Worm (Caenorhabditis elegans): Measurements from ENCODE around the gene set-1.

Gene set-1

DNA sequence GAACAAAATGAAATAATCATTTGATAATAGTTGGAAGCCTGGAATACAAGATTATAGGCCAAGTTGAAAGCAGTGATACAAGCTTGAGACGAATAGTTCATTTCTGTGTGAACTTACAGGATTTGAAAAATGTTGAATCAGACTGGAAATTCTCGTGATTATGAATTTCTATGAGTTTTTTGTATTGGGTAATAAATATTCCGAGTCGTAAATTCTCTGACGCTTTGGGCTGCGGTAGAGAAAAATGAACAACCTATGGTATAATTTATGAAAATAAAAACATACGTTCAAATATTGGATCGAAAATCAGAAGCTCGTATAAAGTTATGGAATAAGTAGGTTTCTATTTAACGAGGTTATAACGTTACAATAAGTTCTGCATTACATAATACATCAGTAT is 40.6 kb upstream of the set-1 start, which contains the start of gene srb-11:
TSS of gene srb-11 (minus strand) at position 101 of the 400 bp plus-strand sequence.
- TF ChIP-seq unc-39 (tag; optimal IDR thresholded peaks at IDR 0.05) (no peak), ceh-83 (GFP tag; optimal IDR thresholded peaks at IDR 0.05) (no peak), elt-3 (tag; optimal IDR thresholded peaks at IDR 0.05) (no peak), tbx-8 (GFP tag; optimal IDR thresholded peaks at IDR 0.05) (no peak), snpc-4 (tag; optimal IDR thresholded peaks at IDR 0.05) (no peak), nhr-237 (tag; optimal IDR thresholded peaks at IDR 0.05) (no peak), ceh-43 (GFP tag; optimal IDR thresholded peaks at IDR 0.05) (no peak), blmp-1 (tag; optimal IDR thresholded peaks at IDR 0.05) (no peak), zip-8 (tag; optimal IDR thresholded peaks at IDR 0.05) (no peak), cnd-1 (tag; optimal IDR thresholded peaks at IDR 0.05) (no peak), ceh-39 (tag; optimal IDR thresholded peaks at IDR 0.05) (no peak), lsy-2 (tag; optimal IDR thresholded peaks at IDR 0.05) (no peak), flh-1 (GFP tag; optimal IDR thresholded peaks at IDR 0.05) (no peak), lin-13 (tag; optimal IDR thresholded peaks at IDR 0.05) (no peak), mls-2 (tag; optimal IDR thresholded peaks at IDR 0.05) (no peak), ztf-11 (tag; optimal IDR thresholded peaks at IDR 0.05) (no peak), drap-1 (GFP tag; optimal IDR thresholded peaks at IDR 0.05) (no peak), nhr-12 (tag; optimal IDR thresholded peaks at IDR 0.05) (no peak)

- TF ChIP-seq bed-3 (GFP tag; optimal IDR thresholded peaks at IDR 0.05) = no peak
- TF ChIP-seq sem-2 (GFP tag; optimal IDR thresholded peaks at IDR 0.05) = no peak
- TF ChIP-seq cnd-1 (tag; optimal IDR thresholded peaks at IDR 0.05) = no peak
- no peak for TF ChIP-seq snpc-4 (tag; optimal IDR thresholded peaks at IDR 0.05)
- no peak for TF ChIP-seq lsy-2 (tag; optimal IDR thresholded peaks at IDR 0.05)
- no peak for TF ChIP-seq mab-5 (tag; optimal IDR thresholded peaks at IDR 0.05)
Observed at ce11 chrIII:6490989-6491388, 38.8 kb upstream of the set-1 start.

DNA sequence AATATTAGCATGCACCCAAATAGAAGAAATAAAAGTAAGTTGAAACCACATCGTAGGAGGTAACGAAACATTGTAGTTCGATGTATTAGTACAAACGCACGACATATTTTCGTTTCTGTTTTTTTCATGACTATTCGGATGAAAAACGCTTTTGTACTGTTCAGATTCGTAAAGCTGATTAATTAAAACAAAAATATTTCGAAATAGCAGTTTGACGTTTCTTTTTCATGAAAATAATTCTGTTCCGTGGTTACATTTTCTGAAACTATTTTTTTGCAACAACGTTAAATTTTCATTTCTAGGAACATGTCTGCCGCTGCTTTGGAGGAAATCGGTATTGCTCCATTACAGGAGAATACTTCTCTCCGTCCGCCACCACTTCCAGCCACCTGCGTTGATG is 37.3 kb upstream of the set-1 start, which contains the start of gene rpt-3:
TSS of gene rpt-3 (plus strand) at position 301 of the 400 bp plus-strand sequence.
- TF ChIP-seq drap-1 (GFP tag; optimal IDR thresholded peaks at IDR 0.05) (no peak), ces-1 (GFP tag; optimal IDR thresholded peaks at IDR 0.05) (no peak), tbx-8 (GFP tag; optimal IDR thresholded peaks at IDR 0.05) (no peak), unc-120 (tag; optimal IDR thresholded peaks at IDR 0.05; ENCODE audit: poor library complexity, severe bottlenecking) (no peak), nhr-2 (tag; optimal IDR thresholded peaks at IDR 0.05) (no peak), nhr-28 (tag; optimal IDR thresholded peaks at IDR 0.05) (no peak), ceh-39 (tag; optimal IDR thresholded peaks at IDR 0.05) (no peak), blmp-1 (tag; optimal IDR thresholded peaks at IDR 0.05) (no peak), ceh-43 (GFP tag; optimal IDR thresholded peaks at IDR 0.05) (no peak), bed-3 (GFP tag; optimal IDR thresholded peaks at IDR 0.05) (no peak), flh-1 (GFP tag; optimal IDR thresholded peaks at IDR 0.05) (no peak), elt-3 (tag; optimal IDR thresholded peaks at IDR 0.05) (no peak), ham-2 (GFP tag; optimal IDR thresholded peaks at IDR 0.05) (no peak), nhr-237 (tag; optimal IDR thresholded peaks at IDR 0.05) (no peak), mls-2 (tag; optimal IDR thresholded peaks at IDR 0.05) (no peak), elt-1 (tag; optimal IDR thresholded peaks at IDR 0.05; ENCODE audit: borderline replicate concordance, insufficient read depth) (no peak), mab-5 (tag; optimal IDR thresholded peaks at IDR 0.05) (no peak), hlh-1 (tag; optimal IDR thresholded peaks at IDR 0.05) (no peak), M03D4.4 (tag; optimal IDR thresholded peaks at IDR 0.05) (no peak)

DNA sequence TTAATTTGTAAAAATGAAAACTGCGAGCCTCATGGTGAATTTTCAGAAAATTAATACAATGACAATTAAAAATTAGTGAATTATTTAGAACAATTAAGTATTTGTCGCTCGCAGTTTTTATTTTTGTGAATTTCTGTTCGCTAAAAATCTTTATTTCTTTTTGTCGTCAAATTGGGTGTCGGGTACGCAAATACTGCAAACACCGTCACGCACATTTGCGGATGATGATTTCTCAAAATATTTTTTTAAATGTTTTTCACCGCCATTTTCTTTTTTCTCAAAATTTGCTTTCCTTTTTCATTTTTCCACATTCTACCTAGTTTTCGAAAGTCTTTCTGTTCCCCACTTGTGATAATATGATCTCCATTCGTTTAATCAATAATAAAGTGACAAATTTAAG is 36.7 kb upstream of the set-1 start:
- TF ChIP-seq unc-62 (GFP tag; optimal IDR thresholded peaks at IDR 0.05) (no peak), zip-8 (tag; optimal IDR thresholded peaks at IDR 0.05) (no peak), ceh-43 (GFP tag; optimal IDR thresholded peaks at IDR 0.05) (peak; percentile 62), mep-1 (tag; optimal IDR thresholded peaks at IDR 0.05) (peak; percentile 39), ces-1 (GFP tag; optimal IDR thresholded peaks at IDR 0.05) (peak; percentile 37), nhr-2 (tag; optimal IDR thresholded peaks at IDR 0.05) (no peak), nhr-237 (tag; optimal IDR thresholded peaks at IDR 0.05) (peak; percentile 2), lsy-2 (tag; optimal IDR thresholded peaks at IDR 0.05) (peak; percentile 30), cnd-1 (tag; optimal IDR thresholded peaks at IDR 0.05) (no peak), drap-1 (GFP tag; optimal IDR thresholded peaks at IDR 0.05) (no peak), bed-3 (GFP tag; optimal IDR thresholded peaks at IDR 0.05) (no peak)

- TF ChIP-seq tbx-8 (GFP tag; optimal IDR thresholded peaks at IDR 0.05) (no peak), flh-1 (GFP tag; optimal IDR thresholded peaks at IDR 0.05) (no peak), nhr-12 (tag; optimal IDR thresholded peaks at IDR 0.05) (no peak), cnd-1 (tag; optimal IDR thresholded peaks at IDR 0.05) (no peak), sem-2 (GFP tag; optimal IDR thresholded peaks at IDR 0.05) (no peak), ztf-11 (tag; optimal IDR thresholded peaks at IDR 0.05) (no peak), lin-32 (GFP tag; optimal IDR thresholded peaks at IDR 0.05) (no peak), ceh-43 (GFP tag; optimal IDR thresholded peaks at IDR 0.05) (no peak), lin-13 (tag; optimal IDR thresholded peaks at IDR 0.05) (no peak), elt-3 (tag; optimal IDR thresholded peaks at IDR 0.05) (no peak), nhr-28 (tag; optimal IDR thresholded peaks at IDR 0.05) (no peak), nhr-76 (tag; optimal IDR thresholded peaks at IDR 0.05) (no peak)
Observed at ce11 chrIII:6482918-6483317, 30.7 kb upstream of the set-1 start, which contains the start of gene chtb-2. Gene chtb-2, plus strand, starts transcription at chrIII:6483218.

Data from whole organism, mixed stage, embryonic.